Worm (Caenorhabditis elegans): ENCODE data around the gene srlf-18.
A peak's percentile ranks its signal among the peaks of the same experiment; 100 is the strongest.

srlf-18 gene

ce11 chrIV:11118837-11119491 lies 17.7 kb upstream of the srlf-18 start, which contains the start of the genes imp-2 and enpl-1 (continued):
- peak; percentile 85 for TF ChIP-seq lin-40 (tag; optimal IDR thresholded peaks at IDR 0.05)
- peak; percentile 63 for TF ChIP-seq atf-7 (tag; optimal IDR thresholded peaks at IDR 0.05)
- TF ChIP-seq aptf-2 (GFP tag; conservative IDR thresholded peaks at IDR 0.05), result no peak
- no peak for TF ChIP-seq hmg-20 (GFP tag; IDR thresholded peaks at IDR 0.05)
- TF ChIP-seq ztf-22 (GFP tag; optimal IDR thresholded peaks at IDR 0.05), result peak; percentile 48
- peak; percentile 79 for TF ChIP-seq chd-7 (tag; optimal IDR thresholded peaks at IDR 0.05)
- no peak for TF ChIP-seq sdz-38 (tag; optimal IDR thresholded peaks at IDR 0.05)
- TF ChIP-seq hlh-26 (GFP tag; conservative IDR thresholded peaks at IDR 0.05), result no peak
- no peak for TF ChIP-seq mxl-1 (tag; optimal IDR thresholded peaks at IDR 0.05)
- no peak for TF ChIP-seq snpc-3.4 (tag; optimal IDR thresholded peaks at IDR 0.05)
- TF ChIP-seq F55B11.4 (tag; optimal IDR thresholded peaks at IDR 0.05; ENCODE audit: borderline replicate concordance, insufficient read depth), result no peak
- no peak for TF ChIP-seq T26A5.8 (tag; optimal IDR thresholded peaks at IDR 0.05)
- TF ChIP-seq snpc-4 (GFP tag; optimal IDR thresholded peaks at IDR 0.05), result no peak
- peak in 3 of 4 experiments; percentile 68 to 78 (median 71) for TF ChIP-seq snpc-4 (tag; optimal IDR thresholded peaks at IDR 0.05)
- no peak for TF ChIP-seq F37B4.10 (GFP tag; IDR thresholded peaks at IDR 0.05)
- TF ChIP-seq nhr-90 (tag; optimal IDR thresholded peaks at IDR 0.05), result peak; percentile 82
- peak; percentile 86 for TF ChIP-seq tlf-1 (GFP tag; optimal IDR thresholded peaks at IDR 0.05)
- TF ChIP-seq zfh-2 (GFP tag; conservative IDR thresholded peaks at IDR 0.05), result peak; percentile 97
- TF ChIP-seq egl-18 (GFP tag; IDR thresholded peaks at IDR 0.05), result no peak
- TF ChIP-seq madf-8 (GFP tag; conservative IDR thresholded peaks at IDR 0.05), result no peak; the same call in 1 of the 2 replicates
- no peak for TF ChIP-seq bed-2 (GFP tag; IDR thresholded peaks at IDR 0.05)
- TF ChIP-seq F23B12.7 (tag; optimal IDR thresholded peaks at IDR 0.05; ENCODE audit: insufficient read depth), result peak; percentile 21
- no peak for TF ChIP-seq zim-3 (tag; optimal IDR thresholded peaks at IDR 0.05)
- TF ChIP-seq nfya-1 (tag; optimal IDR thresholded peaks at IDR 0.05; ENCODE audit: borderline replicate concordance, insufficient read depth), result no peak
- peak; percentile 63 for TF ChIP-seq F33H1.4 (GFP tag; IDR thresholded peaks at IDR 0.05)
- TF ChIP-seq mes-4 (tag; optimal IDR thresholded peaks at IDR 0.05), result no peak
- TF ChIP-seq K12H6.12 (tag; optimal IDR thresholded peaks at IDR 0.05), result peak; percentile 86
- TF ChIP-seq dpl-1 (GFP tag; optimal IDR thresholded peaks at IDR 0.05), result peak; percentile 48
- no peak for TF ChIP-seq ceh-91 (GFP tag; IDR thresholded peaks at IDR 0.05)
- peak; percentile 37 for TF ChIP-seq ztf-26 (tag; optimal IDR thresholded peaks at IDR 0.05)
- no peak for TF ChIP-seq rec-8 (tag; optimal IDR thresholded peaks at IDR 0.05)
- TF ChIP-seq madf-6 (GFP tag; IDR thresholded peaks at IDR 0.05), result peak; percentile 60; the same call in 1 of the 2 replicates
- TF ChIP-seq attf-6 (GFP tag; IDR thresholded peaks at IDR 0.05), result no peak
- TF ChIP-seq mcd-1 (GFP tag; IDR thresholded peaks at IDR 0.05), result peak; percentile 82
- TF ChIP-seq Y53G8AR.9 (GFP tag; conservative IDR thresholded peaks at IDR 0.05), result no peak
- no peak for TF ChIP-seq hsf-1 (GFP tag; IDR thresholded peaks at IDR 0.05)
- TF ChIP-seq ztf-3 (GFP tag; optimal IDR thresholded peaks at IDR 0.05), result no peak
- TF ChIP-seq tbp1 (GFP tag; optimal IDR thresholded peaks at IDR 0.05), result peak; percentile 65
- peak; percentile 96 for TF ChIP-seq nhr-80 (tag; optimal IDR thresholded peaks at IDR 0.05)
- TF ChIP-seq attf-5 (GFP tag; optimal IDR thresholded peaks at IDR 0.05), result peak; percentile 88
- peak; percentile 83 for TF ChIP-seq B0336.3 (GFP tag; IDR thresholded peaks at IDR 0.05)
- peak; percentile 75 for TF ChIP-seq rcor-1 (GFP tag; IDR thresholded peaks at IDR 0.05)
- no peak for TF ChIP-seq ceh-79 (tag; optimal IDR thresholded peaks at IDR 0.05)
- TF ChIP-seq somi-1 (GFP tag; optimal IDR thresholded peaks at IDR 0.05), result peak; percentile 74
- TF ChIP-seq hmg-1.2 (GFP tag; IDR thresholded peaks at IDR 0.05), result peak; percentile 97
- TF ChIP-seq let-607 (tag; optimal IDR thresholded peaks at IDR 0.05), result peak; percentile 100
- no peak for TF ChIP-seq Y79H2A.3 (GFP tag; conservative IDR thresholded peaks at IDR 0.05)
